Fruit fly (Drosophila melanogaster) whole organism, adult: ENCODE measurements around the gene CG46307.

Source experiments
- CG11617 ChIP-seq: fragments of 200-800 bp; sonication (Bioruptor generic); optimal IDR thresholded peaks from 2 replicates; lab custom pipeline; 2017; ENCODE audit warnings: mild to moderate bottlenecking, missing biosample characterization, missing genetic modification reagents, missing genetic modification characterization
- CG12768 ChIP-seq: fragments of 200-800 bp; sonication (Bioruptor generic); optimal IDR thresholded peaks from 2 replicates; lab custom pipeline; 2017; ENCODE audit warnings: missing biosample characterization, missing genetic modification characterization, mild to moderate bottlenecking, moderate library complexity, missing genetic modification reagents
- CG14711 ChIP-seq: fragments of 200-800 bp; sonication (Bioruptor generic); optimal IDR thresholded peaks from 2 replicates; lab custom pipeline; 2018; ENCODE audit warnings: missing biosample characterization, mild to moderate bottlenecking, missing genetic modification characterization, moderate library complexity
- CG1620 ChIP-seq: fragments of 200-800 bp; sonication (Bioruptor generic); optimal IDR thresholded peaks from 2 replicates; lab custom pipeline; 2016; ENCODE audit warnings: missing biosample characterization, missing genetic modification characterization
- CG33017 ChIP-seq: fragments of 200-800 bp; sonication (Bioruptor generic); optimal IDR thresholded peaks from 2 replicates; lab custom pipeline; 2018; ENCODE audit warnings: missing biosample characterization, mild to moderate bottlenecking, missing genetic modification characterization, moderate library complexity
- CG5204 ChIP-seq: fragments of 200-800 bp; sonication (Bioruptor generic); optimal IDR thresholded peaks from 2 replicates; lab custom pipeline; 2016; ENCODE audit warnings: missing biosample characterization, missing genetic modification characterization
- CG7045 ChIP-seq: fragments of 200-800 bp; sonication (Bioruptor generic); optimal IDR thresholded peaks from 2 replicates; lab custom pipeline; 2017; ENCODE audit warnings: missing biosample characterization, mild to moderate bottlenecking, missing genetic modification characterization
- CG7101 ChIP-seq: fragments of 200-800 bp; sonication (Bioruptor generic); optimal IDR thresholded peaks from 2 replicates; lab custom pipeline; 2018; ENCODE audit warnings: missing biosample characterization, mild to moderate bottlenecking, missing genetic modification characterization, moderate library complexity
- Clk ChIP-seq: fragments of 200-800 bp; sonication (Bioruptor generic); optimal IDR thresholded peaks from 2 replicates; lab custom pipeline; 2017; ENCODE audit warnings: missing biosample characterization, missing genetic modification characterization
- Crg-1 ChIP-seq: fragments of 200-800 bp; sonication (Bioruptor generic); optimal IDR thresholded peaks from 2 replicates; lab custom pipeline; 2016; ENCODE audit warnings: missing biosample characterization, missing genetic modification characterization
- Hr96 ChIP-seq: fragments of 200-800 bp; sonication (Bioruptor generic); optimal IDR thresholded peaks from 2 replicates; lab custom pipeline; 2016; ENCODE audit warnings: missing biosample characterization, missing genetic modification characterization
- Mnt ChIP-seq: fragments of 200-800 bp; sonication (Bioruptor generic); optimal IDR thresholded peaks from 2 replicates; lab custom pipeline; 2016; ENCODE audit warnings: missing biosample characterization, mild to moderate bottlenecking, missing genetic modification characterization
- bab1 ChIP-seq: fragments of 200-800 bp; sonication (Bioruptor generic); optimal IDR thresholded peaks from 3 replicates; lab custom pipeline; 2019; ENCODE audit warnings: missing biosample characterization, mild to moderate bottlenecking, missing genetic modification characterization, moderate library complexity
- cic ChIP-seq: fragments of 200-800 bp; sonication (Bioruptor generic); optimal IDR thresholded peaks from 2 replicates; lab custom pipeline; 2017; ENCODE audit warnings: missing biosample characterization, mild to moderate bottlenecking, missing genetic modification characterization, moderate library complexity
- cnc ChIP-seq, 2 experiments: fragments of >200 bp; optimal IDR thresholded peaks; 2 replicates each; lab custom pipeline; 2017
- kay ChIP-seq: fragments of 200-800 bp; sonication (Bioruptor generic); peaks from one replicate; lab custom pipeline; 2016; ENCODE audit warnings: missing biosample characterization, missing genetic modification characterization, borderline replicate concordance
- ovo ChIP-seq: fragments of 200-800 bp; sonication (Bioruptor generic); optimal IDR thresholded peaks from 2 replicates; lab custom pipeline; 2016; ENCODE audit warnings: missing biosample characterization, missing genetic modification characterization
- pad ChIP-seq: fragments of 200-800 bp; sonication (Bioruptor generic); optimal IDR thresholded peaks from 3 replicates; lab custom pipeline; 2017; ENCODE audit warnings: missing biosample characterization, missing genetic modification characterization, mild to moderate bottlenecking, moderate library complexity, missing genetic modification reagents
- tj ChIP-seq: fragments of 200-800 bp; sonication (Bioruptor generic); optimal IDR thresholded peaks from 3 replicates; lab custom pipeline; 2017; ENCODE audit warnings: missing biosample characterization, mild to moderate bottlenecking, missing genetic modification characterization, moderate library complexity
- toe ChIP-seq: fragments of 200-800 bp; sonication (Bioruptor generic); optimal IDR thresholded peaks from 2 replicates; lab custom pipeline; 2016; ENCODE audit warnings: missing biosample characterization, missing genetic modification characterization

The CG46307 gene

DNA sequence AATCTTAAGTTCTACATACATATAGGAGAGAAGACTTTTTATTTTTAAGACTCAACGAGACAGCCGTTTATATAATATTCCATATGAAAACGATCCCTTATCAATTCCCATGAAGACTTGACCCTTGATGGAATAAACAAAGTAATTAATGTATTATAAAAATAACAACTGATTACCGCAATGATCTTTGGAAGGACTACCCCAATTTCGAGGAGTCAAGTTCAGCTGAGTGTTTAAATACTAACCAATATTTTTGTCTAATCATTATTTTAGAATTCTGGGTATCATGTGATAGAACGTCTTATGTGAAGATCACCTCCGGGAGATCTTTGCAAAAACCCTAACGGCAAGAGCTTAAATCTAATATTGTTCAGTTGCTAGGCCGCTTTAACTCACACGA, 6.5 kb upstream of the CG46307 start:
- TF ChIP-seq CG5204 (no peak), Hr96 (GFP tag; lab: Kevin White, UChicago) (no peak), ovo (GFP tag; lab: Kevin White, UChicago) (no peak), CG1620 (GFP tag; lab: Kevin White, UChicago) (no peak), cic (GFP tag; lab: Kevin White, UChicago) (no peak), pad (GFP tag; lab: Kevin White, UChicago) (no peak), Mnt (GFP tag; lab: Kevin White, UChicago) (no peak), CG7045 (GFP tag; lab: Kevin White, UChicago) (no peak), CG7101 (tag; lab: Kevin White, UChicago) (no peak), Crg-1 (GFP tag; lab: Kevin White, UChicago) (no peak), CG14711 (tag; lab: Kevin White, UChicago) (no peak), cnc (optimal IDR thresholded peaks at IDR 0.05; lab: Kevin White, UChicago) (no peak), toe (GFP tag; lab: Kevin White, UChicago) (no peak), bab1 (GFP tag; lab: Kevin White, UChicago) (no peak), Clk (GFP tag; lab: Kevin White, UChicago) (no peak), tj (GFP tag; lab: Kevin White, UChicago) (no peak), kay (no peak), CG33017 (tag; lab: Kevin White, UChicago) (no peak), CG11617 (GFP tag; lab: Kevin White, UChicago) (no peak), CG12768 (GFP tag; lab: Kevin White, UChicago) (no peak)

DNA sequence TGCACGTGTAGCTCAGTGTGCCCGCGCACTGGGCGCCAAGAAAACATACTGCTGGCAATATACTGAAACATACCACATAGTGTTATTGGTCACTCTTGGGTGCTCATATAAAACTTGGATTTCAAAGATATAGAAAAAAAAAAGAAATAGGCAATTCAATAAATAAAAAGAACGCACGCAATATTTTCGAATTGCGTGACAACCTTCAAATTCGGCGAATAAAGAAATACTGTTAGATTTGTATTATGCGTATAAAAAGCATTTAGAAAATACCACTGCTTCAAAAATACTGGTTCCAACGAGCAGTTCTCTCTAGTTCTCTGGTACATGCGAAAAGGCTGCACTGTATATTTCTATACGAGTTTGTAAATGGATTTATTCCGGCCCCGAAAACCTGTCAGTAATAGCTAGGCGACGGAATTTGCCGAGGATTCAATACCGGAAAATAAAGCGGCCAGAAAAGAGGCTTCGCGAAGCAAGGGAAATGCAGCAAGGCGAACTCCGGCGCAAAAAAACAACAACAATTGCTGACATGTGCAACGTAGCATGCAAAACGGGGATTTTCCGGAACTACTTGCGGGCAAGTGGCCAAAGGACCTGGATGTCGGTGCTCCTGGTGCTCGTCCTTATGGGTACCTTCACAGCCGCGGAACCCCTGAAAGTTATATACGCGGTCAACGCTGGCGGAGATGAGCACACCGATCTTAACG, 1.8 kb upstream of the CG46307 start, which contains the start of gene CG9257:
CG9257 (plus strand) TSS at position 345 of the 710 bp plus-strand sequence.
- TF ChIP-seq CG5204 = peak; percentile 33
- no peak for TF ChIP-seq CG12768 (GFP tag; lab: Kevin White, UChicago)
- TF ChIP-seq Clk (GFP tag; lab: Kevin White, UChicago) = no peak
- no peak for TF ChIP-seq CG1620 (GFP tag; lab: Kevin White, UChicago)
- TF ChIP-seq pad (GFP tag; lab: Kevin White, UChicago) = no peak
- peak; percentile 99 for TF ChIP-seq Mnt (GFP tag; lab: Kevin White, UChicago)
- TF ChIP-seq Crg-1 (GFP tag; lab: Kevin White, UChicago) = no peak
- TF ChIP-seq cnc (optimal IDR thresholded peaks at IDR 0.05; lab: Kevin White, UChicago) = no peak
- TF ChIP-seq CG7101 (tag; lab: Kevin White, UChicago) = peak; percentile 10
- peak; percentile 17 for TF ChIP-seq CG11617 (GFP tag; lab: Kevin White, UChicago)
- no peak for TF ChIP-seq CG33017 (tag; lab: Kevin White, UChicago)
- no peak for TF ChIP-seq kay
- no peak for TF ChIP-seq Hr96 (GFP tag; lab: Kevin White, UChicago)
- TF ChIP-seq CG7045 (GFP tag; lab: Kevin White, UChicago) = no peak
- TF ChIP-seq cic (GFP tag; lab: Kevin White, UChicago) = no peak
- no peak for TF ChIP-seq toe (GFP tag; lab: Kevin White, UChicago)
- no peak for TF ChIP-seq tj (GFP tag; lab: Kevin White, UChicago)
- no peak for TF ChIP-seq CG14711 (tag; lab: Kevin White, UChicago)
- no peak for TF ChIP-seq bab1 (GFP tag; lab: Kevin White, UChicago)
- TF ChIP-seq ovo (GFP tag; lab: Kevin White, UChicago) = no peak

DNA sequence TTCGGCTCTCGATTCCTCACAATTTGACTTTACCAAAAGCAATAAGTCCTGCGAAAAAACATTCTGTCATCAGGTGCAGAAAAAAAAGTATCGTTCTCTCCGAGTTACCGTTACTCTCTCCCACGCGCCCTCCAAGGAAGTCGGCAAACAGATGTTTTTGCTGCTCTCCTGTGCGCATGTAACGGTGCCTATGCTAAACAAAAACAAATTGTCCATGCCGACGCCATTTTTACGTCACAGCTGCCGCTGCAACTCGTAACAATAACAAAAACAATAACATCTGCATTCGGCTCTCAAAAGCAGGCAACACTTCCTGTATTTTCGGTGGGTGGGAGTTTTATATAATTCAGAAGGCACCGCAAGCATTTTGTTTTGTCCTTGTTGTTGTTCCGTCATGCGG, 759 bp downstream of the CG46307 start:
- TF ChIP-seq Hr96 (GFP tag; lab: Kevin White, UChicago) = no peak

DNA sequence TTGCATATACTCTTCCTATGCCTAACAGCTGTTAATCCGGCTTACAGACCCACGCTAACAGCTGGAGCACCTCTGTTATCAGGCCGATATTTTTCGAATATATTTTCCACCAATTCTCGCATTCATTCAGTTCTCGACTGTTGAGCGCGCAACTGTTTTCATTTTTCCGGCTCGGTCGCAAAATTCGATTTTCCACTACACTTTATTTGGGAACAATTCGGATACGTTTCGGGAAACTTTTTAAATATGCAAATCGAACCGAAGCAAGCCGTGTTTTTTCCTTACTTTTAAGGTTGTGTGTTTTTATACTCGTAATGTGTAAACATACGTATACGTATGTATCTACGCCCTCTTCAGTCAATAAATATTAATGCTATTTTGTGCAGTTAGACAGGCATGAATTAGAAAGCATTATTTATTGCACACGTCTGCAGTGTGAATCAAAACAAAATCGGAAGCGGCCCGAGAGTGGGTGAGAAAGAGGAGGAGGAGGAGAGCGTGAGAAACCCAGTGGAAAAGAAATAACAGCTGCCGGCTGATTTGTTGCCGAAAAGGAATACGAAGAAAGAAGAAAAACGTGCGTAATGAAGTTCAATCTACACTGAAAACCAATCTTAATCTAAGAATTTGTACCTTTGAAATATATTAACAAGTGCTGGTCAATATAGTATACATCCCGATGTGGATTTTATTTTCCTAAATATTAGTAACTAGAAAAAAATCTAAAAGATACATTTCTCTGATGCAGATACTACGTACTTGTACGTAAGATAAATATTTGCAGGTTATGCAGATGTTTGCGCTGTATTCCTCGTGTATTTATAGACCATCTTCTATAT, 3.5 kb downstream of the CG46307 start:
- TF ChIP-seq CG7101 (tag; lab: Kevin White, UChicago) (no peak), Mnt (GFP tag; lab: Kevin White, UChicago) (no peak), tj (GFP tag; lab: Kevin White, UChicago) (peak; percentile 54), bab1 (GFP tag; lab: Kevin White, UChicago) (peak; percentile 25), toe (GFP tag; lab: Kevin White, UChicago) (no peak), cnc (optimal IDR thresholded peaks at IDR 0.05; lab: Kevin White, UChicago) (no peak), CG1620 (GFP tag; lab: Kevin White, UChicago) (no peak), cic (GFP tag; lab: Kevin White, UChicago) (peak; percentile 54)

DNA sequence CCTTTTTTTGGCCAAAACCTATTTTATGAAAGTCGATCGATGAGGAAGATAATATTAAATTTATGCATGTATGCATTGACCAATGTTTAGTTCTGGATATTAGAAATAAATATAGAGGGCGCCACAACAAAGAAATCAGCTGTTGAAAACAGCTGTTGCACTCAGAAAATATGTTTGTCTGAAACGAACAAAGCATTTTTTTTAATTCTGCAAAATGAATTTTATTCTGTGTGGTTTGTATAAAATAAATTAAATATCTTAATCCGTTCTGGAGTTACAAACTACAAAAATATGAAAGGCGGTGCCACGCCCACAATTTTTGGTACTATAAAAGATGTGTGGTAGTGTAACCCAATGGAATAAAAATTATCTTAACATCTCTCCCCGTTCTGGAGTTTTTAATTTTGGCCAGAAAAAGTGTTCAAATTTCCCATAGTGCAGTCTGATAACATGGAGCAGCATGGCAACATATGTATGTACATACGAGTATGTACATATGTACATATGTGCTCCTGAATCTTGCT, 4.5 kb downstream of the CG46307 start:
- peak; percentile 16 for TF ChIP-seq bab1 (GFP tag; lab: Kevin White, UChicago)
- TF ChIP-seq kay = peak; percentile 44
- TF ChIP-seq CG7101 (tag; lab: Kevin White, UChicago) = no peak

DNA sequence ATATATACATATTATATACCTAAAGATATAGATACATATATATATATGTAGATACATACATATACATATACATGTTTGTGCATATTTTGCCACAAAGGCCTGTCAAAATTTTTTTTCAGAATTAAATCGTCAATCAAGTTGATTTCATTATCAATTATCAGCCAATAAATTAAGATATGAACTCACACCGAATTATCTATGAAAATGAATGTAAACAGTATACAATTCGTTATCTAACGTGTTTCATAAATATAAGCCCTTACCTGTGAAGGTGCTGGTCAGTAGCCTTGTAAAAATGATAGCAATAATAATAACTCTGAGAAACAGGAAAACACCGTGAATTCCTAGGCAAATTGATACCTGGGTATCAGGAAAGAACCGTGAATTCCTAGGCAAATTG, 5.3 kb downstream of the CG46307 start:
- TF ChIP-seq CG33017 (tag; lab: Kevin White, UChicago) (no peak), CG7101 (tag; lab: Kevin White, UChicago) (no peak), Clk (GFP tag; lab: Kevin White, UChicago) (no peak), CG1620 (GFP tag; lab: Kevin White, UChicago) (no peak), bab1 (GFP tag; lab: Kevin White, UChicago) (no peak), CG5204 (no peak), pad (GFP tag; lab: Kevin White, UChicago) (no peak), Crg-1 (GFP tag; lab: Kevin White, UChicago) (no peak), cic (GFP tag; lab: Kevin White, UChicago) (no peak), CG7045 (GFP tag; lab: Kevin White, UChicago) (no peak), ovo (GFP tag; lab: Kevin White, UChicago) (no peak), Hr96 (GFP tag; lab: Kevin White, UChicago) (no peak), CG11617 (GFP tag; lab: Kevin White, UChicago) (no peak), CG12768 (GFP tag; lab: Kevin White, UChicago) (no peak), kay (no peak), CG14711 (tag; lab: Kevin White, UChicago) (no peak), toe (GFP tag; lab: Kevin White, UChicago) (no peak), Mnt (GFP tag; lab: Kevin White, UChicago) (no peak)
